Fruit fly (Drosophila melanogaster): ENCODE data around the gene al.
A peak's percentile ranks its signal among the peaks of the same experiment; 100 is the strongest.

Gene al

dm6 chr2L:378815-379440 lies 1.0 kb downstream of the al start:
- TF ChIP-seq Jra (GFP tag; optimal IDR thresholded peaks at IDR 0.05): no peak
- TF ChIP-seq Dif (GFP tag; optimal IDR thresholded peaks at IDR 0.05; ENCODE audit: partially characterized antibody): no peak

DNA sequence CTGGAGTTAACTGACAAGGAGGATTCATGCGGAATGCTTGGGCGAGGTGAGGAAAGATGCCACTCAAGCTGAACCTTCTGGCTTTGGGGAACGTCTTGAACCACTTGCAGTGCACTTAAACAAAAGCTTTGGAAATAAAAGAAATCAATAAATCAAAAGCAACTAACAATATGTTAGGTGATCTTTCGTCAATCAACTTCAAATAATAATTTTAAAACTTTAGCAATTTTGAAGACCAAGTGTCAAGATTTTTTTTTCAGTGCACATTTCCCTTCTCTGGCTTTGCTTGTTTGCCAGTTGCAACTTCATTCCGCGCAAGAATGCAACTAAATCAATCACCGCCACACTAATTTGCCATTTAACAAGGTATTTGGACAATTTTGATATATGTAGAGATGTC lies 4.9 kb downstream of the al start:
- TF ChIP-seq dmrt93B (GFP tag; optimal IDR thresholded peaks at IDR 0.05) (peak; percentile 5), Jra (GFP tag; optimal IDR thresholded peaks at IDR 0.05) (peak; percentile 19), CG9705 (GFP tag; optimal IDR thresholded peaks at IDR 0.05) (no peak), Rel (GFP tag; optimal IDR thresholded peaks at IDR 0.05) (no peak), Rel (tag; optimal IDR thresholded peaks at IDR 0.05) (peak; percentile 1), rgr (GFP tag; optimal IDR thresholded peaks at IDR 0.05) (peak; percentile 67), br (GFP tag; optimal IDR thresholded peaks at IDR 0.05) (peak; percentile 70), foxo (GFP tag; optimal IDR thresholded peaks at IDR 0.05) (peak in 1 of 2 experiments; percentile 70), Sp1 (GFP tag; optimal IDR thresholded peaks at IDR 0.05) (peak; percentile 55), psq (GFP tag; optimal IDR thresholded peaks at IDR 0.05) (peak; percentile 43), Dfd (GFP tag; optimal IDR thresholded peaks at IDR 0.05) (no peak), woc (GFP tag; optimal IDR thresholded peaks at IDR 0.05) (peak; percentile 36), OdsH (GFP tag; optimal IDR thresholded peaks at IDR 0.05) (peak; percentile 57), ey (GFP tag; optimal IDR thresholded peaks at IDR 0.05) (peak; percentile 63), h (GFP tag; optimal IDR thresholded peaks at IDR 0.05) (peak; percentile 72), N (GFP tag; optimal IDR thresholded peaks at IDR 0.05) (no peak), Vsx2 (GFP tag; optimal IDR thresholded peaks at IDR 0.05; ENCODE audit: partially characterized antibody) (no peak), fru (GFP tag; optimal IDR thresholded peaks at IDR 0.05) (peak; percentile 69), Hr83 (GFP tag; optimal IDR thresholded peaks at IDR 0.05; ENCODE audit: poor library complexity, severe bottlenecking) (no peak), jim (GFP tag; optimal IDR thresholded peaks at IDR 0.05) (no peak), sv (GFP tag; optimal IDR thresholded peaks at IDR 0.05) (no peak), brk (GFP tag; optimal IDR thresholded peaks at IDR 0.05) (peak; percentile 64), HLH106 (tag; optimal IDR thresholded peaks at IDR 0.05) (peak; percentile 62), Hnf4 (GFP tag; optimal IDR thresholded peaks at IDR 0.05) (peak; percentile 67), sage (GFP tag; optimal IDR thresholded peaks at IDR 0.05) (peak; percentile 12), CG32264 (GFP tag; optimal IDR thresholded peaks at IDR 0.05) (no peak)

dm6 chr2L:390509-390908 lies 12.6 kb downstream of the al start:
- TF ChIP-seq lola (GFP tag; optimal IDR thresholded peaks at IDR 0.05) (no peak), Dif (GFP tag; optimal IDR thresholded peaks at IDR 0.05; ENCODE audit: partially characterized antibody) (no peak), Myc (optimal IDR thresholded peaks at IDR 0.05) (no peak), woc (GFP tag; optimal IDR thresholded peaks at IDR 0.05) (no peak), jim (GFP tag; optimal IDR thresholded peaks at IDR 0.05) (no peak), Hnf4 (GFP tag; optimal IDR thresholded peaks at IDR 0.05) (no peak), dmrt93B (GFP tag; optimal IDR thresholded peaks at IDR 0.05) (no peak), h (GFP tag; optimal IDR thresholded peaks at IDR 0.05) (no peak), fru (GFP tag; optimal IDR thresholded peaks at IDR 0.05) (no peak), CG32264 (GFP tag; optimal IDR thresholded peaks at IDR 0.05) (no peak), foxo (GFP tag; optimal IDR thresholded peaks at IDR 0.05) (no peak), usp (GFP tag; optimal IDR thresholded peaks at IDR 0.05) (no peak), ey (GFP tag; optimal IDR thresholded peaks at IDR 0.05) (no peak), sage (GFP tag; optimal IDR thresholded peaks at IDR 0.05) (no peak), rgr (GFP tag; optimal IDR thresholded peaks at IDR 0.05) (no peak), CrebA (GFP tag; optimal IDR thresholded peaks at IDR 0.05; ENCODE audit: borderline replicate concordance) (no peak), HLH106 (tag; optimal IDR thresholded peaks at IDR 0.05) (no peak)

- TF ChIP-seq CG9705 (GFP tag; optimal IDR thresholded peaks at IDR 0.05) (no peak), CrebA (GFP tag; optimal IDR thresholded peaks at IDR 0.05; ENCODE audit: borderline replicate concordance) (no peak), Rel (GFP tag; optimal IDR thresholded peaks at IDR 0.05) (no peak), Rel (tag; optimal IDR thresholded peaks at IDR 0.05) (no peak), Sp1 (GFP tag; optimal IDR thresholded peaks at IDR 0.05) (no peak), Hr83 (GFP tag; optimal IDR thresholded peaks at IDR 0.05; ENCODE audit: poor library complexity, severe bottlenecking) (no peak), pan (optimal IDR thresholded peaks at IDR 0.05) (no peak), sv (GFP tag; optimal IDR thresholded peaks at IDR 0.05) (no peak), Hnf4 (GFP tag; optimal IDR thresholded peaks at IDR 0.05) (no peak), Mio (GFP tag; optimal IDR thresholded peaks at IDR 0.05) (no peak), Myc (optimal IDR thresholded peaks at IDR 0.05) (no peak), brk (GFP tag; optimal IDR thresholded peaks at IDR 0.05) (no peak)
Observed at dm6 chr2L:392529-392928, 14.6 kb downstream of the al start.

All from whole organism, wandering third instar larva.